Worm (Caenorhabditis elegans) whole organism, L4 larva: ENCODE results near the gene F57F4.1.

Experiments used
- D1046.2 ChIP-seq: fragments of 200-800 bp; sonication (Bioruptor generic); IDR thresholded peaks from 2 replicates; pipeline ENCODE4 v1.3.6; 2022; ENCODE audit warnings: missing genetic modification characterization, missing compliant biosample characterization
- F10B5.3 ChIP-seq: sonication (generic microtip); optimal IDR thresholded peaks from 2 replicates; lab custom pipeline; 2016; ENCODE audit warnings: mild to moderate bottlenecking, missing genetic modification characterization, missing compliant biosample characterization
- F26F4.8 ChIP-seq: fragments of 200-800 bp; sonication (Bioruptor generic); conservative IDR thresholded peaks from 2 replicates; pipeline ENCODE4 v1.3.6; 2022; ENCODE audit warnings: missing genetic modification characterization, missing compliant biosample characterization
- F37D6.2 ChIP-seq: sonication (generic microtip); optimal IDR thresholded peaks from 2 replicates; lab custom pipeline; 2016; ENCODE audit warnings: mild to moderate bottlenecking, missing genetic modification characterization, missing compliant biosample characterization
- Y105C5A.15 ChIP-seq: fragments of 200-800 bp; sonication (Bioruptor generic); IDR thresholded peaks from 2 replicates; pipeline ENCODE4 v1.3.6; 2022; ENCODE audit warnings: missing genetic modification characterization, missing compliant biosample characterization
- Y75B8A.6 ChIP-seq: fragments of 200-800 bp; sonication (Bioruptor generic); IDR thresholded peaks from 2 replicates; pipeline ENCODE4 v1.3.6; 2022; ENCODE audit warnings: missing genetic modification reagents, missing genetic modification characterization, missing compliant biosample characterization
- ZK337.2 ChIP-seq: fragments of 200-800 bp; sonication (Bioruptor generic); IDR thresholded peaks from 2 replicates; pipeline ENCODE4 v1.3.6; 2022; ENCODE audit warnings: missing genetic modification reagents, missing genetic modification characterization, missing compliant biosample characterization
- aha-1 ChIP-seq: fragments of 150-350 bp; peaks from one replicate; lab custom pipeline; 2014; ENCODE audit warnings: missing biosample characterization, missing genetic modification characterization
- aly-2 ChIP-seq: sonication (generic microtip); optimal IDR thresholded peaks from 2 replicates; lab custom pipeline; 2018; ENCODE audit warnings: missing biosample characterization, missing genetic modification characterization
- ceh-20 ChIP-seq: fragments of 200-800 bp; sonication (Bioruptor generic); IDR thresholded peaks from 2 replicates; pipeline ENCODE4 v1.3.6; 2022; ENCODE audit warnings: missing genetic modification reagents, missing genetic modification characterization, missing compliant biosample characterization
- daf-16 ChIP-seq, 3 experiments: sonication (generic microtip); optimal IDR thresholded peaks; 2 replicates each; lab custom pipeline; 2016 to 2017; ENCODE audit warnings: missing genetic modification characterization in 3 of 3, missing genetic modification reagents in 3 of 3, mild to moderate bottlenecking in 2 of 3, missing compliant biosample characterization in 2 of 3, missing biosample characterization in 1 of 3, moderate library complexity in 1 of 3
- dmd-6 ChIP-seq: fragments of 200-800 bp; sonication (Bioruptor generic); IDR thresholded peaks from 2 replicates; pipeline ENCODE4 v1.3.6; 2022; ENCODE audit warnings: missing genetic modification reagents, missing genetic modification characterization, missing compliant biosample characterization
- dmd-9 ChIP-seq: fragments of 200-800 bp; sonication (Bioruptor generic); IDR thresholded peaks from 2 replicates; pipeline ENCODE4 v1.3.6; 2022; ENCODE audit warnings: missing genetic modification reagents, missing genetic modification characterization, missing compliant biosample characterization
- duxl-1 ChIP-seq: sonication (generic microtip); optimal IDR thresholded peaks from 2 replicates; lab custom pipeline; 2016; ENCODE audit warnings: mild to moderate bottlenecking, missing genetic modification characterization, moderate library complexity, missing compliant biosample characterization; ENCODE audit not compliant: poor library complexity
- dve-1 ChIP-seq: sonication (generic microtip); optimal IDR thresholded peaks from 2 replicates; lab custom pipeline; 2017; ENCODE audit warnings: antibody characterized with exemption, mild to moderate bottlenecking, missing genetic modification characterization, missing compliant biosample characterization; ENCODE audit not compliant: insufficient read depth
- egl-43 ChIP-seq: fragments of 200-800 bp; sonication (Bioruptor generic); IDR thresholded peaks from 2 replicates; pipeline ENCODE4 v1.3.6; 2022; ENCODE audit warnings: missing genetic modification reagents, missing genetic modification characterization, missing compliant biosample characterization
- gei-8 ChIP-seq: fragments of 200-800 bp; sonication (Bioruptor generic); optimal IDR thresholded peaks from 2 replicates; lab custom pipeline; 2018; ENCODE audit warnings: mild to moderate bottlenecking, missing genetic modification characterization, missing compliant biosample characterization
- hif-1 ChIP-seq, 2 experiments: sonication (generic microtip); optimal IDR thresholded peaks; 2 replicates each; lab custom pipeline; 2016 to 2017; ENCODE audit warnings: missing compliant biosample characterization in 2 of 2, missing genetic modification characterization in 2 of 2, missing genetic modification reagents in 2 of 2, missing genotype in 2 of 2, mild to moderate bottlenecking in 1 of 2
- hlh-11 ChIP-seq: fragments of 200-800 bp; sonication (Bioruptor generic); optimal IDR thresholded peaks from 2 replicates; lab custom pipeline; 2018; ENCODE audit warnings: mild to moderate bottlenecking, missing genetic modification characterization, missing compliant biosample characterization
- hlh-30 ChIP-seq: sonication (generic microtip); optimal IDR thresholded peaks from 2 replicates; lab custom pipeline; 2017; ENCODE audit warnings: antibody characterized with exemption, mild to moderate bottlenecking, missing genetic modification characterization, missing compliant biosample characterization; ENCODE audit not compliant: insufficient read depth
- lin-1 ChIP-seq: fragments of 200-800 bp; sonication (Bioruptor generic); IDR thresholded peaks from 2 replicates; pipeline ENCODE4 v1.3.6; 2022; ENCODE audit warnings: missing genetic modification reagents, missing genetic modification characterization, missing compliant biosample characterization
- lin-15B ChIP-seq: fragments of 150-350 bp; sonication (generic microtip); optimal IDR thresholded peaks from 3 replicates; lab custom pipeline; 2014; ENCODE audit warnings: missing biosample characterization, missing genetic modification characterization
- lin-38 ChIP-seq: fragments of 200-800 bp; sonication (Bioruptor generic); IDR thresholded peaks from 2 replicates; pipeline ENCODE4 v1.3.6; 2022; ENCODE audit warnings: missing genetic modification reagents, missing genetic modification characterization, missing compliant biosample characterization
- madf-9 ChIP-seq: fragments of 200-800 bp; sonication (Bioruptor generic); conservative IDR thresholded peaks from 2 replicates; pipeline ENCODE4 v1.3.6; 2022; ENCODE audit warnings: missing genetic modification reagents, missing genetic modification characterization, missing compliant biosample characterization
- mdl-1 ChIP-seq, 2 experiments: fragments of 150-350 bp in 1 of 2; sonication (generic microtip) in 1 of 2; optimal IDR thresholded peaks; 2 replicates each; lab custom pipeline; 2014 to 2017; ENCODE audit warnings: missing biosample characterization in 2 of 2, missing genetic modification characterization in 2 of 2
- mxl-2 ChIP-seq: fragments of 200-800 bp; sonication (Bioruptor generic); conservative IDR thresholded peaks from 2 replicates; pipeline ENCODE4 v1.3.6; 2022; ENCODE audit warnings: missing genetic modification reagents, missing genetic modification characterization, missing compliant biosample characterization
- mxl-3 ChIP-seq: fragments of 200-800 bp; sonication (Bioruptor generic); optimal IDR thresholded peaks from 2 replicates; lab custom pipeline; 2018; ENCODE audit warnings: mild to moderate bottlenecking, missing genetic modification characterization, missing compliant biosample characterization
- nhr-11 ChIP-seq: fragments of 150-350 bp; optimal IDR thresholded peaks from 2 replicates; lab custom pipeline; 2014; ENCODE audit warnings: missing biosample characterization, missing genetic modification characterization
- nhr-25 ChIP-seq: sonication (generic microtip); optimal IDR thresholded peaks from 2 replicates; lab custom pipeline; 2017; ENCODE audit warnings: missing genetic modification characterization, mild to moderate bottlenecking, missing compliant biosample characterization, antibody characterized with exemption, moderate library complexity, borderline replicate concordance; ENCODE audit not compliant: insufficient read depth
- nhr-28 ChIP-seq: fragments of 150-350 bp; optimal IDR thresholded peaks from 2 replicates; lab custom pipeline; 2014; ENCODE audit warnings: missing biosample characterization, missing genetic modification characterization
- nhr-42 ChIP-seq: fragments of 200-800 bp; sonication (Bioruptor generic); IDR thresholded peaks from 2 replicates; pipeline ENCODE4 v1.3.6; 2022; ENCODE audit warnings: missing genetic modification characterization, missing compliant biosample characterization
- nhr-48 ChIP-seq: sonication (generic microtip); optimal IDR thresholded peaks from 2 replicates; lab custom pipeline; 2016; ENCODE audit warnings: mild to moderate bottlenecking, missing genetic modification characterization, missing compliant biosample characterization
- nhr-76 ChIP-seq: fragments of 150-350 bp; optimal IDR thresholded peaks from 2 replicates; lab custom pipeline; 2014; ENCODE audit warnings: missing biosample characterization, missing genetic modification characterization
- php-3 ChIP-seq: fragments of 200-800 bp; sonication (Bioruptor generic); IDR thresholded peaks from 2 replicates; pipeline ENCODE4 v1.3.6; 2022; ENCODE audit warnings: missing genetic modification reagents, missing genetic modification characterization, missing compliant biosample characterization
- pqm-1 ChIP-seq: sonication (generic microtip); optimal IDR thresholded peaks from 2 replicates; lab custom pipeline; 2017; ENCODE audit warnings: missing biosample characterization, missing genetic modification characterization
- set-16 ChIP-seq: fragments of 200-800 bp; sonication (Bioruptor generic); IDR thresholded peaks from 2 replicates; pipeline ENCODE4 v1.3.6; 2022; ENCODE audit warnings: missing genetic modification reagents, missing genetic modification characterization, missing compliant biosample characterization
- skn-1 ChIP-seq: fragments of 150-350 bp; optimal IDR thresholded peaks from 2 replicates; lab custom pipeline; 2014; ENCODE audit warnings: missing biosample characterization, missing genetic modification characterization
- spr-1 ChIP-seq: sonication (generic microtip); optimal IDR thresholded peaks from 2 replicates; lab custom pipeline; 2016; ENCODE audit warnings: mild to moderate bottlenecking, missing genetic modification characterization, missing compliant biosample characterization
- tra-1 ChIP-seq: fragments of 200-800 bp; sonication (Bioruptor generic); IDR thresholded peaks from 2 replicates; pipeline ENCODE4 v1.3.6; 2022; ENCODE audit warnings: missing genetic modification reagents, missing genetic modification characterization, missing compliant biosample characterization
- unc-62 ChIP-seq, 3 experiments: fragments of 150-350 bp in 1 of 3; sonication (generic microtip); optimal IDR thresholded peaks in 2 of 3; peaks in 1 of 3; 1 replicate in 1 of 3; 2 replicates in 2 of 3; lab custom pipeline; 2014 to 2017; ENCODE audit warnings: missing biosample characterization in 3 of 3, missing genetic modification characterization in 3 of 3, missing genetic modification reagents in 3 of 3, missing genotype in 1 of 3
- ztf-11 ChIP-seq: fragments of 150-350 bp; optimal IDR thresholded peaks from 2 replicates; lab custom pipeline; 2014; ENCODE audit warnings: missing biosample characterization, missing genetic modification characterization
- ztf-7 ChIP-seq: fragments of 150-350 bp; optimal IDR thresholded peaks from 2 replicates; lab custom pipeline; 2014; ENCODE audit warnings: missing biosample characterization, missing genetic modification characterization

The F57F4.1 gene

DNA sequence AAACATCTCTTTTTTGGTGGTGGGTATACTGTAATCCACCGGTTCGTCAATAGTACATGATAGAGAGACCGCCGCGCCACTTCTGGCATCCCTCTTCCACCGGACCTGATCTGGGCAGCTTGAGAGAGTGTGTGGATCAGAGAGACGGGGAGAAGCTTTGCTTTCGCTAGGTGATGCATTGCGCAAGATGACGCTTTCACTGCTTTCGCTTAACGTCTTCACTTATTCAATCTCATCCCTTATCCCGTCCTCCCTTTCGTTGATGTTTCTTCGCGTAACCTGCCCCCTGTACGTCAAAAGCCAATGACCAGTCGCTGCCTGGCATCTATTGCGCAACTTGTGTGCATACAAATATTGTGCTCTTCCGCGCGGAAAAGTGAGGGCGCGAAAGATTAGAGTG is 36.1 kb upstream of the F57F4.1 start:
- TF ChIP-seq mdl-1 (tag; optimal IDR thresholded peaks at IDR 0.05; lab: Kevin White, UChicago): peak in 1 of 2 experiments; percentile 47
- no peak for TF ChIP-seq spr-1
- no peak for TF ChIP-seq nhr-11
- no peak for TF ChIP-seq ZK337.2
- peak; percentile 22 for TF ChIP-seq nhr-28
- no peak for TF ChIP-seq F26F4.8 (GFP tag; lab: Robert Waterston, UW)
- TF ChIP-seq nhr-48 (tag; lab: Kevin White, UChicago): peak; percentile 79
- TF ChIP-seq dmd-9 (GFP tag; lab: Robert Waterston, UW): no peak
- peak; percentile 2 for TF ChIP-seq nhr-25 (tag; lab: Kevin White, UChicago)
- TF ChIP-seq set-16 (GFP tag; lab: Robert Waterston, UW): peak; percentile 28; the same call in 1 of the 2 replicates
- no peak for TF ChIP-seq hlh-30
- no peak for TF ChIP-seq gei-8 (GFP tag; lab: Kevin White, UChicago)
- TF ChIP-seq madf-9: no peak
- TF ChIP-seq F10B5.3: no peak
- peak; percentile 78 for TF ChIP-seq aha-1
- TF ChIP-seq mxl-3 (GFP tag; lab: Kevin White, UChicago): peak; percentile 70
- no peak for TF ChIP-seq D1046.2
- TF ChIP-seq hlh-11 (tag; lab: Kevin White, UChicago): peak; percentile 76

DNA sequence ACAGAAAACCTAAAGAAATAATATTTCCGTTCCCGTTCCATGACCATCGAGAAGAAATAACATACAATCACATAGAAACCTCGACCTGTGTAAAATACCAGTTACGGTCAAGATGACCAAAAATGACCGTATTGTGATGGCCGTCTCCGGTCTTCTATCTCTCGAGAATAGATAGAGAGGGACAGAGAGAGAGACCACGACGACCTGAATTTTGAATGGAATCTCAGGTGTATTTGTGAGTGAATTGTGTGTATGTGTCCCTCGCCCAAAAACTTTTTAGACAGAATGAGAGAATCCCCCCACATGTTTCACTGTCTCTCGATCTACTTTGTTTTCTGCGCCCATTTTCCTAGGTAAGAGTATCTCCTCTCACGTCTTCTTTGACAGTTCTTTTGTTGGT is 35.5 kb upstream of the F57F4.1 start:
- TF ChIP-seq unc-62 (GFP tag; optimal IDR thresholded peaks at IDR 0.05 in 1 of 2; lab: Kevin White, UChicago) (peak in 1 of 2 experiments; percentile 13), unc-62 (tag; optimal IDR thresholded peaks at IDR 0.05; lab: Kevin White, UChicago) (no peak), lin-15B (tag; lab: Kevin White, UChicago) (no peak), nhr-28 (peak; percentile 26), nhr-42 (GFP tag; lab: Robert Waterston, UW) (no peak)

DNA sequence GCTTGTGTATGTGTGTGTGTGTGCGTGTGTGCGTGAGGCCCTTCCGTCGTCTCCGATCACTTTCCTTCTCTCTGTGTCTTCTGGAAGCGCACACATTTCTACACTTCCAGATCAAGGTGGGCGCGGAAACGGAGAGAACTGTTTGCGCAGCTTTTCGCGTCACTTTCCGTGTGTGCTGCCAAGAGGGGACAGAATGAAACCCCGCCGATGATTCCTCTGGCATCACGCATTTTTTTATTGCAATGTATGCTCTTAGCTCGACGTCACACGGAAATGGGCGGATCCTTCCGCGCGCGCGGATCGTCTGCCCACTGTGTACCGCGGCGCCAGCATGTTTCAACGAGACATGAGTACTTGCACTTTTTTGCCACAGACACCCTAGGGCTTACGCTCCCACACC is 34.9 kb upstream of the F57F4.1 start:
- TF ChIP-seq egl-43 (GFP tag; lab: Robert Waterston, UW): 0 out of 2 replicates have a peak, but pooled peaks have one; percentile 9
- peak; percentile 62 for TF ChIP-seq set-16 (GFP tag; lab: Robert Waterston, UW)
- 0 out of 2 replicates have a peak, but pooled peaks have one; percentile 1 for TF ChIP-seq dmd-6 (GFP tag; lab: Robert Waterston, UW)
- TF ChIP-seq aha-1: peak; percentile 29
- no peak for TF ChIP-seq mxl-2

DNA sequence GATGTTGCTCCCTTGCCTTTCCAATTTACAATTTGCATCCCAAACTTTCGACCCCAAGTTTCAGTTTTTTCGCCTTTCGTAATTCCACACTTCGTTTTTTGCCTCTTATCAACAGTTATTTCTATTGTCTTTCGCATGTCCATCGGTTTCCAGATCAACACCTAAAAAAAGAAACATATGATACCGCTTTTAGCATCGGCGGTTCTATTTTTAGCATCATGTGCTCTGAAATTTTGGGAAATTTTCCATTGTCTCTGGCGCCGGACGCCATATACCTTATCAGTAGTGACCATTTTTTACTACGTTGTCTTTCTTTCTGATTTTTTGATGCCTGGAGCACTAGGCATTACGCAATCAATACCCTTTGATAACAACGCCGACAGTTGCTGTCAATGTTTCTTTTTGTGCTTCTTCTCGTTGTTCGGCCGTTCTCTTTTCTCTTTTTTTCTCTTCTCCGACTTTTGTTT is 34.3 kb upstream of the F57F4.1 start, which contains the start of gene bcl-11:
bcl-11 (plus strand) TSS at position 51 of the 467 bp plus-strand sequence.
- TF ChIP-seq Y105C5A.15 (GFP tag; lab: Robert Waterston, UW) (no peak), php-3 (peak; percentile 59; the same call in 1 of the 2 replicates), lin-1 (GFP tag; lab: Robert Waterston, UW) (peak; percentile 36; the same call in 1 of the 2 replicates), pqm-1 (tag; lab: Kevin White, UChicago) (peak; percentile 59), dmd-6 (GFP tag; lab: Robert Waterston, UW) (peak; percentile 89), F37D6.2 (no peak), nhr-28 (peak; percentile 49), aha-1 (no peak), ztf-7 (tag; lab: Kevin White, UChicago) (no peak), aly-2 (no peak), nhr-48 (tag; lab: Kevin White, UChicago) (peak; percentile 60), ceh-20 (0 out of 2 replicates have a peak, but pooled peaks have one; percentile 17), hlh-11 (tag; lab: Kevin White, UChicago) (peak; percentile 71), skn-1 (no peak), spr-1 (no peak), unc-62 (GFP tag; optimal IDR thresholded peaks at IDR 0.05 in 1 of 2; lab: Kevin White, UChicago) (peak in 1 of 2 experiments; percentile 20), unc-62 (tag; optimal IDR thresholded peaks at IDR 0.05; lab: Kevin White, UChicago) (no peak), Y75B8A.6 (no peak), hlh-30 (peak; percentile 23), ztf-11 (tag; lab: Kevin White, UChicago) (no peak), daf-16 (GFP tag; optimal IDR thresholded peaks at IDR 0.05; lab: Kevin White, UChicago) (no peak), daf-16 (tag; optimal IDR thresholded peaks at IDR 0.05; lab: Kevin White, UChicago) (peak; percentile 26), tra-1 (GFP tag; lab: Robert Waterston, UW) (0 out of 2 replicates have a peak, but pooled peaks have one; percentile 56), nhr-76 (tag; lab: Kevin White, UChicago) (no peak), dve-1 (tag; lab: Kevin White, UChicago) (peak; percentile 60), hif-1 (tag; optimal IDR thresholded peaks at IDR 0.05; lab: Kevin White, UChicago) (peak in 1 of 2 experiments; percentile 19), duxl-1 (no peak), lin-38 (GFP tag; lab: Robert Waterston, UW) (no peak)
